Worm (Caenorhabditis elegans): ENCODE measurements around the gene C17H11.4.

DNA sequence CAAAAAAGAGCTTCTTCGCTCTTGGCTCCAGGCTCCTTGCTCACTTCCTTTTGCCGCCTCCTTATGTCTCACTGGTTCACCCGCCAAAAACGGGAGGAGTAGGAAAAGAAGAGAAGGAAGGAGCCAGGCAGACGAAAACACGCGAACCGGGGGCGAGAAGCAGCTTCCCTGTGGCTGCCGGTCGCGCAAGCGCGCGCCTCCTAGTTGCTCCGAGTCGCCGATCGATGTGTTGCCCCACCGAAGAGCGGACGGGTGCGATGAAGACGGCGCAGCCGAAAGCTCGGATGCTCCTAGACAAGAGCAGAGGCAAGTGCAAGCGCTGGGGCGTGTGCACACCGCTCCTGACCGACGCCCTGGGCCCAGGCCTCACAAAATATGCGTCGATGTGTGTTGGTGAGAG, 17.9 kb downstream of the C17H11.4 start:
- TF ChIP-seq unc-62 (GFP tag; optimal IDR thresholded peaks at IDR 0.05) (no peak), ztf-4 (tag; optimal IDR thresholded peaks at IDR 0.05) (no peak), nhr-67 (tag; optimal IDR thresholded peaks at IDR 0.05) (no peak), nhr-12 (tag; optimal IDR thresholded peaks at IDR 0.05) (no peak), elt-3 (tag; optimal IDR thresholded peaks at IDR 0.05) (no peak), jun-1 (tag; optimal IDR thresholded peaks at IDR 0.05) (no peak), pha-4 (tag; optimal IDR thresholded peaks at IDR 0.05) (no peak), ama-1 (optimal IDR thresholded peaks at IDR 0.05) (no peak), nhr-11 (tag; optimal IDR thresholded peaks at IDR 0.05) (no peak), lsy-12 (tag; optimal IDR thresholded peaks at IDR 0.05) (no peak), zag-1 (tag; optimal IDR thresholded peaks at IDR 0.05) (no peak), ZK546.5 (tag; optimal IDR thresholded peaks at IDR 0.05) (no peak), tbx-2 (tag; optimal IDR thresholded peaks at IDR 0.05) (no peak), skn-1 (tag; optimal IDR thresholded peaks at IDR 0.05) (peak; percentile 28)

All from whole organism, L3 larva.